Worm (Caenorhabditis elegans) whole organism, L4 larva: ENCODE data around the gene Y45F3A.4.
A peak's percentile ranks its signal among the peaks of the same experiment; 100 is the strongest.

ENCODE experiments used
- F10B5.3 ChIP-seq: sonication (generic microtip); optimal IDR thresholded peaks from 2 replicates; lab custom pipeline; 2016; ENCODE audit warnings: mild to moderate bottlenecking, missing genetic modification characterization, missing compliant biosample characterization
- R02D3.7 ChIP-seq: fragments of 150-350 bp; sonication (generic microtip); optimal IDR thresholded peaks from 3 replicates; lab custom pipeline; 2014; ENCODE audit warnings: missing biosample characterization, missing genetic modification characterization
- T20F7.1 ChIP-seq: fragments of 200-800 bp; sonication (Bioruptor generic); optimal IDR thresholded peaks from 2 replicates; lab custom pipeline; 2018; ENCODE audit warnings: mild to moderate bottlenecking, missing genetic modification characterization, missing compliant biosample characterization
- Y48G9A.11 ChIP-seq: fragments of 200-800 bp; sonication (Bioruptor generic); IDR thresholded peaks from 2 replicates; pipeline ENCODE4 v1.3.6; 2022; ENCODE audit warnings: missing genetic modification reagents, missing genetic modification characterization, missing compliant biosample characterization
- Y5F2A.4 ChIP-seq: fragments of 200-800 bp; sonication (Bioruptor generic); optimal IDR thresholded peaks from 2 replicates; lab custom pipeline; 2018; ENCODE audit warnings: mild to moderate bottlenecking, missing genetic modification characterization, missing compliant biosample characterization
- ZK546.5 ChIP-seq, 2 experiments: sonication (generic microtip); optimal IDR thresholded peaks; 2 replicates each; lab custom pipeline; 2017; ENCODE audit warnings: missing biosample characterization in 2 of 2, missing genetic modification characterization in 2 of 2
- aly-2 ChIP-seq: sonication (generic microtip); optimal IDR thresholded peaks from 2 replicates; lab custom pipeline; 2018; ENCODE audit warnings: missing biosample characterization, missing genetic modification characterization
- attf-4 ChIP-seq: sonication (generic microtip); optimal IDR thresholded peaks from 3 replicates; lab custom pipeline; 2017; ENCODE audit warnings: missing biosample characterization, missing genetic modification characterization
- ceh-32 ChIP-seq: sonication (generic microtip); optimal IDR thresholded peaks from 2 replicates; lab custom pipeline; 2016; ENCODE audit warnings: mild to moderate bottlenecking, missing genetic modification characterization, missing compliant biosample characterization; ENCODE audit not compliant: poor library complexity
- ceh-82 ChIP-seq: sonication (generic microtip); optimal IDR thresholded peaks from 2 replicates; lab custom pipeline; 2017; ENCODE audit warnings: missing biosample characterization, missing genetic modification characterization
- ctbp-1 ChIP-seq: fragments of 200-800 bp; sonication (Bioruptor generic); IDR thresholded peaks from 2 replicates; pipeline ENCODE4 v1.3.6; 2022; ENCODE audit warnings: missing genetic modification reagents, missing genetic modification characterization, missing compliant biosample characterization
- daf-16 ChIP-seq, 3 experiments: sonication (generic microtip); optimal IDR thresholded peaks; 2 replicates each; lab custom pipeline; 2016 to 2017; ENCODE audit warnings: missing genetic modification characterization in 3 of 3, missing genetic modification reagents in 3 of 3, mild to moderate bottlenecking in 2 of 3, missing compliant biosample characterization in 2 of 3, missing biosample characterization in 1 of 3, moderate library complexity in 1 of 3
- dmd-9 ChIP-seq: fragments of 200-800 bp; sonication (Bioruptor generic); IDR thresholded peaks from 2 replicates; pipeline ENCODE4 v1.3.6; 2022; ENCODE audit warnings: missing genetic modification reagents, missing genetic modification characterization, missing compliant biosample characterization
- dve-1 ChIP-seq: sonication (generic microtip); optimal IDR thresholded peaks from 2 replicates; lab custom pipeline; 2017; ENCODE audit warnings: antibody characterized with exemption, mild to moderate bottlenecking, missing genetic modification characterization, missing compliant biosample characterization; ENCODE audit not compliant: insufficient read depth
- egl-27 ChIP-seq: sonication (generic microtip); optimal IDR thresholded peaks from 3 replicates; lab custom pipeline; 2017; ENCODE audit warnings: missing biosample characterization, missing genetic modification reagents, missing genetic modification characterization
- fkh-10 ChIP-seq: fragments of 150-350 bp; optimal IDR thresholded peaks from 2 replicates; lab custom pipeline; 2014; ENCODE audit warnings: missing biosample characterization, missing genetic modification reagents, missing genetic modification characterization
- hlh-11 ChIP-seq: fragments of 200-800 bp; sonication (Bioruptor generic); optimal IDR thresholded peaks from 2 replicates; lab custom pipeline; 2018; ENCODE audit warnings: mild to moderate bottlenecking, missing genetic modification characterization, missing compliant biosample characterization
- hlh-30 ChIP-seq: sonication (generic microtip); optimal IDR thresholded peaks from 2 replicates; lab custom pipeline; 2017; ENCODE audit warnings: antibody characterized with exemption, mild to moderate bottlenecking, missing genetic modification characterization, missing compliant biosample characterization; ENCODE audit not compliant: insufficient read depth
- hmg-1.1 ChIP-seq: fragments of 200-800 bp; sonication (Bioruptor generic); IDR thresholded peaks from 2 replicates; pipeline ENCODE4 v1.3.6; 2022; ENCODE audit warnings: missing genetic modification reagents, missing genetic modification characterization, missing compliant biosample characterization
- lim-7 ChIP-seq: fragments of 200-800 bp; sonication (Bioruptor generic); IDR thresholded peaks from 2 replicates; pipeline ENCODE4 v1.3.6; 2022; ENCODE audit warnings: missing genetic modification characterization, missing compliant biosample characterization
- lin-1 ChIP-seq: fragments of 200-800 bp; sonication (Bioruptor generic); IDR thresholded peaks from 2 replicates; pipeline ENCODE4 v1.3.6; 2022; ENCODE audit warnings: missing genetic modification reagents, missing genetic modification characterization, missing compliant biosample characterization
- lin-13 ChIP-seq: fragments of 150-350 bp; optimal IDR thresholded peaks from 2 replicates; lab custom pipeline; 2014; ENCODE audit warnings: missing biosample characterization, missing genetic modification reagents, missing genetic modification characterization
- lin-15B ChIP-seq: fragments of 150-350 bp; sonication (generic microtip); optimal IDR thresholded peaks from 3 replicates; lab custom pipeline; 2014; ENCODE audit warnings: missing biosample characterization, missing genetic modification characterization
- lin-29 ChIP-seq: fragments of 200-800 bp; sonication (Bioruptor generic); IDR thresholded peaks from 2 replicates; pipeline ENCODE4 v1.3.6; 2022; ENCODE audit warnings: missing genetic modification reagents, missing genetic modification characterization, missing compliant biosample characterization
- lin-38 ChIP-seq: fragments of 200-800 bp; sonication (Bioruptor generic); IDR thresholded peaks from 2 replicates; pipeline ENCODE4 v1.3.6; 2022; ENCODE audit warnings: missing genetic modification reagents, missing genetic modification characterization, missing compliant biosample characterization
- lin-39 ChIP-seq: fragments of 150-350 bp; optimal IDR thresholded peaks from 2 replicates; lab custom pipeline; 2014; ENCODE audit warnings: missing biosample characterization, missing genetic modification reagents, missing genetic modification characterization
- lir-3 ChIP-seq: sonication (generic microtip); optimal IDR thresholded peaks from 2 replicates; lab custom pipeline; 2016; ENCODE audit warnings: mild to moderate bottlenecking, missing genetic modification characterization, missing compliant biosample characterization
- lsy-2 ChIP-seq, 2 experiments: fragments of 150-350 bp in 1 of 2; sonication (generic microtip) in 1 of 2; optimal IDR thresholded peaks; 2 replicates each; lab custom pipeline; 2014 to 2017; ENCODE audit warnings: missing biosample characterization in 2 of 2, missing genetic modification characterization in 2 of 2
- mes-2 ChIP-seq: sonication (generic microtip); optimal IDR thresholded peaks from 2 replicates; lab custom pipeline; 2016; ENCODE audit warnings: missing genotype, mild to moderate bottlenecking, missing genetic modification characterization, missing compliant biosample characterization; ENCODE audit not compliant: poor library complexity, severe bottlenecking
- mxl-2 ChIP-seq: fragments of 200-800 bp; sonication (Bioruptor generic); conservative IDR thresholded peaks from 2 replicates; pipeline ENCODE4 v1.3.6; 2022; ENCODE audit warnings: missing genetic modification reagents, missing genetic modification characterization, missing compliant biosample characterization
- nhr-102 ChIP-seq: sonication (generic microtip); optimal IDR thresholded peaks from 2 replicates; lab custom pipeline; 2016; ENCODE audit warnings: mild to moderate bottlenecking, missing genetic modification characterization, moderate library complexity, missing compliant biosample characterization
- nhr-237 ChIP-seq: sonication (generic microtip); optimal IDR thresholded peaks from 2 replicates; lab custom pipeline; 2017; ENCODE audit warnings: missing biosample characterization, missing genetic modification characterization
- nhr-25 ChIP-seq: sonication (generic microtip); optimal IDR thresholded peaks from 2 replicates; lab custom pipeline; 2017; ENCODE audit warnings: missing genetic modification characterization, mild to moderate bottlenecking, missing compliant biosample characterization, antibody characterized with exemption, moderate library complexity, borderline replicate concordance; ENCODE audit not compliant: insufficient read depth
- nhr-28 ChIP-seq: fragments of 150-350 bp; optimal IDR thresholded peaks from 2 replicates; lab custom pipeline; 2014; ENCODE audit warnings: missing biosample characterization, missing genetic modification characterization
- nhr-41 ChIP-seq: fragments of 200-800 bp; sonication (Bioruptor generic); IDR thresholded peaks from 2 replicates; pipeline ENCODE4 v1.3.6; 2022; ENCODE audit warnings: missing genetic modification reagents, missing genetic modification characterization, missing compliant biosample characterization
- nhr-42 ChIP-seq: fragments of 200-800 bp; sonication (Bioruptor generic); IDR thresholded peaks from 2 replicates; pipeline ENCODE4 v1.3.6; 2022; ENCODE audit warnings: missing genetic modification characterization, missing compliant biosample characterization
- nhr-48 ChIP-seq: sonication (generic microtip); optimal IDR thresholded peaks from 2 replicates; lab custom pipeline; 2016; ENCODE audit warnings: mild to moderate bottlenecking, missing genetic modification characterization, missing compliant biosample characterization
- nhr-6 ChIP-seq: fragments of 150-350 bp; optimal IDR thresholded peaks from 2 replicates; lab custom pipeline; 2014; ENCODE audit warnings: missing biosample characterization, missing genetic modification characterization
- nhr-76 ChIP-seq: fragments of 150-350 bp; optimal IDR thresholded peaks from 2 replicates; lab custom pipeline; 2014; ENCODE audit warnings: missing biosample characterization, missing genetic modification characterization
- pha-4 ChIP-seq, 2 experiments: fragments of 150-350 bp in 1 of 2; fragments of 200-800 bp in 1 of 2; sonication (Bioruptor generic) in 1 of 2; IDR thresholded peaks in 1 of 2; optimal IDR thresholded peaks in 1 of 2; 2 replicates each; pipeline versions ENCODE4 v1.3.6 to Lab custom; 2014 to 2022; ENCODE audit warnings: missing genetic modification characterization in 2 of 2, missing genetic modification reagents in 2 of 2, missing biosample characterization in 1 of 2, missing compliant biosample characterization in 1 of 2
- pqm-1 ChIP-seq: sonication (generic microtip); optimal IDR thresholded peaks from 2 replicates; lab custom pipeline; 2017; ENCODE audit warnings: missing biosample characterization, missing genetic modification characterization
- sdz-12 ChIP-seq: fragments of 200-800 bp; sonication (Bioruptor generic); optimal IDR thresholded peaks from 2 replicates; lab custom pipeline; 2018; ENCODE audit warnings: mild to moderate bottlenecking, missing genetic modification characterization, missing compliant biosample characterization
- snpc-4 ChIP-seq: fragments of 150-350 bp; optimal IDR thresholded peaks from 2 replicates; lab custom pipeline; 2014; ENCODE audit warnings: missing biosample characterization, missing genetic modification characterization
- tra-1 ChIP-seq: fragments of 200-800 bp; sonication (Bioruptor generic); IDR thresholded peaks from 2 replicates; pipeline ENCODE4 v1.3.6; 2022; ENCODE audit warnings: missing genetic modification reagents, missing genetic modification characterization, missing compliant biosample characterization
- zag-1 ChIP-seq: fragments of 150-350 bp; optimal IDR thresholded peaks from 2 replicates; lab custom pipeline; 2014; ENCODE audit warnings: missing biosample characterization, missing genetic modification characterization
- zfp-2 ChIP-seq: sonication (generic microtip); optimal IDR thresholded peaks from 2 replicates; lab custom pipeline; 2016; ENCODE audit warnings: mild to moderate bottlenecking, missing genetic modification characterization, missing compliant biosample characterization
- zfp-3 ChIP-seq: fragments of 200-800 bp; sonication (Bioruptor generic); conservative IDR thresholded peaks from 2 replicates; pipeline ENCODE4 v1.3.6; 2022; ENCODE audit warnings: missing genetic modification reagents, missing genetic modification characterization, missing compliant biosample characterization
- zip-11 ChIP-seq: fragments of 200-800 bp; sonication (Bioruptor generic); IDR thresholded peaks from 2 replicates; pipeline ENCODE4 v1.3.6; 2022; ENCODE audit warnings: missing genetic modification characterization, missing compliant biosample characterization
- ztf-11 ChIP-seq: fragments of 150-350 bp; optimal IDR thresholded peaks from 2 replicates; lab custom pipeline; 2014; ENCODE audit warnings: missing biosample characterization, missing genetic modification characterization

Y45F3A.4 gene

ce11 chrIII:10624564-10624963 lies 49.3 kb upstream of the Y45F3A.4 start (continued):
- no peak for TF ChIP-seq T20F7.1 (GFP tag; lab: Kevin White, UChicago)
- no peak for TF ChIP-seq nhr-25 (tag; lab: Kevin White, UChicago)
- TF ChIP-seq ZK546.5 (tag; optimal IDR thresholded peaks at IDR 0.05; lab: Kevin White, UChicago): no peak
- peak; percentile 22 for TF ChIP-seq hlh-30 (tag; lab: Kevin White, UChicago)
- peak; percentile 35 for TF ChIP-seq nhr-102
- no peak for TF ChIP-seq lin-29 (GFP tag; lab: Robert Waterston, UW)
- peak; percentile 69 for TF ChIP-seq lin-13
- TF ChIP-seq nhr-28 (tag; lab: Kevin White, UChicago): no peak
- TF ChIP-seq R02D3.7 (tag; lab: Kevin White, UChicago): no peak
- TF ChIP-seq nhr-48 (tag; lab: Kevin White, UChicago): peak; percentile 23
- no peak for TF ChIP-seq Y5F2A.4
- TF ChIP-seq F10B5.3 (tag; lab: Kevin White, UChicago): no peak
- no peak for TF ChIP-seq attf-4 (tag; lab: Kevin White, UChicago)
- TF ChIP-seq lin-1 (GFP tag; lab: Robert Waterston, UW): peak; percentile 64; the same call in 1 of the 2 replicates
- no peak for TF ChIP-seq zag-1 (tag; lab: Kevin White, UChicago)
- peak in 1 of 2 experiments; percentile 46 for TF ChIP-seq lsy-2 (tag; optimal IDR thresholded peaks at IDR 0.05; lab: Kevin White, UChicago)
- no peak for TF ChIP-seq ztf-11 (tag; lab: Kevin White, UChicago)
- peak; percentile 74 for TF ChIP-seq hmg-1.1 (GFP tag; lab: Robert Waterston, UW)
- TF ChIP-seq lin-39 (tag; lab: Kevin White, UChicago): no peak
- no peak for TF ChIP-seq zfp-2 (tag; lab: Kevin White, UChicago)
- TF ChIP-seq lin-38 (GFP tag; lab: Robert Waterston, UW): peak; percentile 81
- TF ChIP-seq fkh-10 (GFP tag; lab: Kevin White, UChicago): no peak
- no peak for TF ChIP-seq aly-2 (tag; lab: Kevin White, UChicago)
- no peak for TF ChIP-seq lin-15B
- TF ChIP-seq dmd-9: peak; percentile 59; the same call in 1 of the 2 replicates
- TF ChIP-seq egl-27: no peak
- TF ChIP-seq zfp-3: 0 out of 2 replicates have a peak, but pooled peaks have one; percentile 27
- TF ChIP-seq nhr-237 (tag; lab: Kevin White, UChicago): no peak
- no peak for TF ChIP-seq pqm-1 (tag; lab: Kevin White, UChicago)
- no peak for TF ChIP-seq nhr-76 (tag; lab: Kevin White, UChicago)
- peak; percentile 51 for TF ChIP-seq nhr-6 (tag; lab: Kevin White, UChicago)
- peak; percentile 66 for TF ChIP-seq mes-2 (tag; lab: Kevin White, UChicago)
- TF ChIP-seq lim-7: peak; percentile 99
- TF ChIP-seq ctbp-1 (GFP tag; lab: Robert Waterston, UW): peak; percentile 73; the same call in 1 of the 2 replicates
- no peak for TF ChIP-seq ceh-82 (tag; lab: Kevin White, UChicago)
- no peak for TF ChIP-seq zip-11 (GFP tag; lab: Robert Waterston, UW)
- peak; percentile 62 for TF ChIP-seq lir-3
- peak; percentile 26 for TF ChIP-seq hlh-11 (tag; lab: Kevin White, UChicago)
- TF ChIP-seq nhr-41 (GFP tag; lab: Robert Waterston, UW): 0 out of 2 replicates have a peak, but pooled peaks have one; percentile 53
- peak; percentile 56 for TF ChIP-seq sdz-12 (GFP tag; lab: Kevin White, UChicago)
- TF ChIP-seq mxl-2 (GFP tag; lab: Robert Waterston, UW): 0 out of 2 replicates have a peak, but pooled peaks have one; percentile 17
- no peak for TF ChIP-seq ceh-32 (tag; lab: Kevin White, UChicago)
- TF ChIP-seq dve-1 (tag; lab: Kevin White, UChicago): peak; percentile 46
- peak; percentile 63; the same call in 1 of the 2 replicates for TF ChIP-seq Y48G9A.11
- peak; percentile 76 for TF ChIP-seq tra-1 (GFP tag; lab: Robert Waterston, UW)
- no peak for TF ChIP-seq snpc-4 (tag; lab: Kevin White, UChicago)
- peak; percentile 82 for TF ChIP-seq nhr-42 (GFP tag; lab: Robert Waterston, UW)
- peak in 1 of 2 experiments; percentile 63 for TF ChIP-seq daf-16 (GFP tag; optimal IDR thresholded peaks at IDR 0.05; lab: Kevin White, UChicago)
- TF ChIP-seq daf-16 (tag; optimal IDR thresholded peaks at IDR 0.05; lab: Kevin White, UChicago): peak; percentile 78
- TF ChIP-seq pha-4 (GFP tag; IDR thresholded peaks at IDR 0.05; lab: Robert Waterston, UW): peak; percentile 88
- no peak for TF ChIP-seq pha-4 (tag; optimal IDR thresholded peaks at IDR 0.05; lab: Kevin White, UChicago)
